Fruit fly (Drosophila melanogaster) whole organism, embryonic: ENCODE measurements around the gene CG2124.

ENCODE experiments used
- CG11504 ChIP-seq: fragments of 200-800 bp; sonication (Bioruptor generic); optimal IDR thresholded peaks from 3 replicates; lab custom pipeline; 2019; ENCODE audit warnings: missing biosample characterization, mild to moderate bottlenecking, missing genetic modification characterization, moderate library complexity
- Opbp ChIP-seq: fragments of 200-800 bp; sonication (Bioruptor generic); IDR thresholded peaks from 3 replicates; pipeline ENCODE4 v1.3.6; 2022; ENCODE audit warnings: missing biosample characterization, missing genetic modification characterization; ENCODE audit not compliant: partially characterized antibody
- sens ChIP-seq: fragments of 200-800 bp; sonication (Bioruptor generic); peaks from one replicate; lab custom pipeline; 2016; ENCODE audit warnings: missing biosample characterization, missing genetic modification characterization

- TF ChIP-seq Opbp (GFP tag; lab: Robert Waterston, UW) (no peak), sens (GFP tag; lab: Kevin White, UChicago) (no peak), CG11504 (tag; lab: Kevin White, UChicago) (no peak)
These were observed 18.1 kb upstream of the CG2124 start for dm6 chrX:10577773-10578172.
